Fruit fly (Drosophila melanogaster) whole organism, embryonic: ENCODE data around the gene CG8142.

Experiments
- CG10209 ChIP-seq: fragments of 200-800 bp; sonication (Bioruptor generic); optimal IDR thresholded peaks from 3 replicates; lab custom pipeline; 2017; ENCODE audit warnings: missing biosample characterization, mild to moderate bottlenecking, missing genetic modification characterization, missing genetic modification reagents
- psq ChIP-seq: fragments of 200-800 bp; sonication (Bioruptor generic); optimal IDR thresholded peaks from 2 replicates; lab custom pipeline; 2017; ENCODE audit warnings: missing biosample characterization, missing genetic modification characterization

- TF ChIP-seq CG10209 (GFP tag; lab: Kevin White, UChicago) (no peak), psq (no peak)
Measured at dm6 chrX:17879211-17879897, 34.9 kb upstream of the CG8142 start.
